Worm (Caenorhabditis elegans) whole organism, L4/young adult: Measurements from ENCODE around the gene flp-4.

Experiments used
- W03F9.2 ChIP-seq: fragments of 150-350 bp; optimal IDR thresholded peaks from 2 replicates; lab custom pipeline; 2014; ENCODE audit warnings: missing biosample characterization, missing genetic modification characterization
- dao-5 ChIP-seq: sonication (generic microtip); optimal IDR thresholded peaks from 2 replicates; lab custom pipeline; 2016; ENCODE audit warnings: missing genotype, missing genetic modification characterization, moderate library complexity, missing compliant biosample characterization
- him-1 ChIP-seq: sonication (generic microtip); optimal IDR thresholded peaks from 2 replicates; lab custom pipeline; 2016; ENCODE audit warnings: missing genotype, missing genetic modification reagents, missing genetic modification characterization, missing compliant biosample characterization

ce11 chrII:10029044-10029443 lies 19.6 kb upstream of the flp-4 start:
- TF ChIP-seq him-1 (tag; lab: Kevin White, UChicago) (no peak), W03F9.2 (no peak), dao-5 (tag; lab: Kevin White, UChicago) (no peak)
